Worm (Caenorhabditis elegans): Measurements from ENCODE around the gene tdo-2.

Gene tdo-2

ce11 chrIII:5953041-5953912 lies 33.5 kb upstream of the tdo-2 start:
- TF ChIP-seq snu-23 (GFP tag; optimal IDR thresholded peaks at IDR 0.05) (peak; percentile 5), nhr-85 (tag) (peak; percentile 58), lin-35 (GFP tag; optimal IDR thresholded peaks at IDR 0.05) (peak in 1 of 2 experiments; percentile 5), nhr-90 (tag; optimal IDR thresholded peaks at IDR 0.05; ENCODE audit: poor library complexity) (peak; percentile 4), efl-1 (optimal IDR thresholded peaks at IDR 0.05) (no peak), efl-1 (GFP tag; optimal IDR thresholded peaks at IDR 0.05 in 1 of 2) (peak in 1 of 2 experiments; percentile 20), nhr-71 (tag; optimal IDR thresholded peaks at IDR 0.05) (peak; percentile 28), blmp-1 (tag; optimal IDR thresholded peaks at IDR 0.05) (no peak), ztf-11 (tag; optimal IDR thresholded peaks at IDR 0.05) (no peak), mep-1 (tag; optimal IDR thresholded peaks at IDR 0.05) (no peak), ama-1 (optimal IDR thresholded peaks at IDR 0.05) (peak; percentile 9)

- TF ChIP-seq nhr-47 (tag; optimal IDR thresholded peaks at IDR 0.05) = peak; percentile 12
- TF ChIP-seq grh-1 (GFP tag; IDR thresholded peaks at IDR 0.05) = peak; percentile 52; the same call in 1 of the 2 replicates
- no peak for TF ChIP-seq sup-37 (GFP tag; optimal IDR thresholded peaks at IDR 0.05)
- TF ChIP-seq fkh-10 (GFP tag; optimal IDR thresholded peaks at IDR 0.05) = peak; percentile 50
- TF ChIP-seq ceh-82 (tag; optimal IDR thresholded peaks at IDR 0.05) = peak in 1 of 3 experiments; percentile 12
- no peak for TF ChIP-seq hlh-17 (GFP tag; optimal IDR thresholded peaks at IDR 0.05; ENCODE audit: borderline replicate concordance)
- no peak for TF ChIP-seq unc-30 (tag; optimal IDR thresholded peaks at IDR 0.05)
- no peak for TF ChIP-seq isw-1 (GFP tag; IDR thresholded peaks at IDR 0.05)
- TF ChIP-seq unc-98 (GFP tag; IDR thresholded peaks at IDR 0.05) = no peak
- no peak for TF ChIP-seq aha-1 (tag; optimal IDR thresholded peaks at IDR 0.05)
- no peak for TF ChIP-seq jun-1 (tag; optimal IDR thresholded peaks at IDR 0.05)
- TF ChIP-seq pag-3 (tag; optimal IDR thresholded peaks at IDR 0.05; ENCODE audit: borderline replicate concordance, insufficient read depth) = no peak
- peak; percentile 32; the same call in 1 of the 2 replicates for TF ChIP-seq nhr-19 (GFP tag; conservative IDR thresholded peaks at IDR 0.05)
- peak; percentile 71 for TF ChIP-seq nhr-20 (tag; optimal IDR thresholded peaks at IDR 0.05)
- peak; percentile 33 for TF ChIP-seq tbx-2 (tag; optimal IDR thresholded peaks at IDR 0.05)
- peak in 1 of 2 experiments; percentile 63 for TF ChIP-seq mdl-1 (tag; optimal IDR thresholded peaks at IDR 0.05)
- TF ChIP-seq sptf-1 (tag; optimal IDR thresholded peaks at IDR 0.05) = no peak
- no peak for TF ChIP-seq ceh-90 (tag; optimal IDR thresholded peaks at IDR 0.05)
- no peak for TF ChIP-seq elt-3 (tag; optimal IDR thresholded peaks at IDR 0.05)
- no peak for TF ChIP-seq ets-5 (GFP tag; IDR thresholded peaks at IDR 0.05)
- TF ChIP-seq C04F5.9 (tag; optimal IDR thresholded peaks at IDR 0.05) = no peak
- TF ChIP-seq snu-23 (GFP tag; optimal IDR thresholded peaks at IDR 0.05) = peak; percentile 72
- TF ChIP-seq elt-2 (tag; optimal IDR thresholded peaks at IDR 0.05) = no peak
- TF ChIP-seq efl-1 (optimal IDR thresholded peaks at IDR 0.05) = peak in 1 of 2 experiments; percentile 14
- peak in 1 of 2 experiments; percentile 93 for TF ChIP-seq efl-1 (GFP tag; optimal IDR thresholded peaks at IDR 0.05 in 1 of 2)
- TF ChIP-seq dpl-1 (GFP tag; optimal IDR thresholded peaks at IDR 0.05) = peak in 2 of 3 experiments; percentile 25
- TF ChIP-seq lsy-2 (tag; optimal IDR thresholded peaks at IDR 0.05) = peak; percentile 34 to 52
- no peak for TF ChIP-seq ceh-63 (GFP tag; optimal IDR thresholded peaks at IDR 0.05)
- TF ChIP-seq nhr-71 (tag; optimal IDR thresholded peaks at IDR 0.05) = peak; percentile 72
- TF ChIP-seq nhr-85 (tag) = peak; percentile 91
- TF ChIP-seq lin-14 (GFP tag; optimal IDR thresholded peaks at IDR 0.05) = peak; percentile 84
- peak; percentile 59 for TF ChIP-seq mep-1 (tag; optimal IDR thresholded peaks at IDR 0.05)
- peak; percentile 1 for TF ChIP-seq F16B12.6 (tag; optimal IDR thresholded peaks at IDR 0.05)
- TF ChIP-seq fkh-8 (tag; optimal IDR thresholded peaks at IDR 0.05) = peak; percentile 13
- no peak for TF ChIP-seq nhr-84 (tag; optimal IDR thresholded peaks at IDR 0.05)
- peak; percentile 3 to 53 for TF ChIP-seq lin-35 (GFP tag; optimal IDR thresholded peaks at IDR 0.05)
- TF ChIP-seq aly-2 (tag; optimal IDR thresholded peaks at IDR 0.05) = no peak
- TF ChIP-seq lin-39 (tag; optimal IDR thresholded peaks at IDR 0.05) = no peak
- TF ChIP-seq blmp-1 (tag; optimal IDR thresholded peaks at IDR 0.05) = peak; percentile 46
- TF ChIP-seq swsn-7 (tag; optimal IDR thresholded peaks at IDR 0.05) = peak; percentile 19
- TF ChIP-seq ztf-11 (tag; optimal IDR thresholded peaks at IDR 0.05) = no peak
- TF ChIP-seq hpl-2 (GFP tag; optimal IDR thresholded peaks at IDR 0.05) = no peak
- TF ChIP-seq vab-15 (tag; optimal IDR thresholded peaks at IDR 0.05) = no peak
Measured at ce11 chrIII:5951589-5952378, 32.0 kb upstream of the tdo-2 start.

Data from whole organism, L1 larva.